Worm (Caenorhabditis elegans): ENCODE data around the gene nlp-3.

nlp-3 gene

ce11 chrX:13216802-13217201, 38.6 kb upstream of the nlp-3 start, which contains the start of gene R12H7.4:
Gene R12H7.4 (plus strand): TSS chrX:13217102.
- no peak for TF ChIP-seq ref-1 (GFP tag; conservative IDR thresholded peaks at IDR 0.05)
- TF ChIP-seq tab-1 (GFP tag; IDR thresholded peaks at IDR 0.05), result no peak
- TF ChIP-seq klf-2 (GFP tag; conservative IDR thresholded peaks at IDR 0.05), result no peak
- TF ChIP-seq ztf-23 (GFP tag; IDR thresholded peaks at IDR 0.05), result no peak
- no peak for TF ChIP-seq ztf-29 (GFP tag; IDR thresholded peaks at IDR 0.05)

ce11 chrX:13212528-13212927, 34.3 kb upstream of the nlp-3 start:
- TF ChIP-seq med-1 (GFP tag; optimal IDR thresholded peaks at IDR 0.05; ENCODE audit: insufficient read depth) (no peak), tab-1 (GFP tag; IDR thresholded peaks at IDR 0.05) (no peak), flt-1 (GFP tag; IDR thresholded peaks at IDR 0.05) (no peak), cog-1 (tag; optimal IDR thresholded peaks at IDR 0.05) (no peak), T22C8.4 (GFP tag; IDR thresholded peaks at IDR 0.05) (no peak), ztf-29 (GFP tag; IDR thresholded peaks at IDR 0.05) (no peak), ref-1 (GFP tag; conservative IDR thresholded peaks at IDR 0.05) (no peak), ztf-23 (GFP tag; IDR thresholded peaks at IDR 0.05) (no peak), klf-2 (GFP tag; conservative IDR thresholded peaks at IDR 0.05) (no peak)

ce11 chrX:13210478-13210877, 32.2 kb upstream of the nlp-3 start:
- TF ChIP-seq klf-2 (GFP tag; conservative IDR thresholded peaks at IDR 0.05) (no peak), ztf-29 (GFP tag; IDR thresholded peaks at IDR 0.05) (no peak), ref-1 (GFP tag; conservative IDR thresholded peaks at IDR 0.05) (no peak), T22C8.4 (GFP tag; IDR thresholded peaks at IDR 0.05) (no peak), ztf-23 (GFP tag; IDR thresholded peaks at IDR 0.05) (no peak), med-1 (GFP tag; optimal IDR thresholded peaks at IDR 0.05; ENCODE audit: insufficient read depth) (no peak), tab-1 (GFP tag; IDR thresholded peaks at IDR 0.05) (no peak), cog-1 (tag; optimal IDR thresholded peaks at IDR 0.05) (no peak), flt-1 (GFP tag; IDR thresholded peaks at IDR 0.05) (no peak)

DNA sequence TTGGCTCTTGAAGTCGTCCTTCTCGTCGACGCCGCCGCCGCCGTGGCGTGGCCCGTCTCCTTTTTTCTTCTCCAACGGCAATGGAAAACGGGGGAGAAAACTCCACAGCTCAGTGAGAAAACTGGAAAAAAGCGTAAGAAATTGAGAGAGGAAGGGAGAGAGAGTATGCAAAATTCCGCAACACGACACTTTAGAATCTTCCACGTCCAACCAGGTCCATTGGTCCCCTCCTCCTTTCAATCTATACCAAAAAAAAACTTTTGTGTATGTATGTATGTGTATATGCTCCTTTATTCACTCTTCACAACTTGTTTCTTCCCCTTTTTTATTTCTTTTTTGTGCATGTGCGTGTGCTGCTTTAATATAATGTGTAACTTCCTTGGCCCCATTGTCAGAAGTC, 30.8 kb upstream of the nlp-3 start:
- TF ChIP-seq flt-1 (GFP tag; IDR thresholded peaks at IDR 0.05) (no peak), ztf-23 (GFP tag; IDR thresholded peaks at IDR 0.05) (no peak), ref-1 (GFP tag; conservative IDR thresholded peaks at IDR 0.05) (no peak), tab-1 (GFP tag; IDR thresholded peaks at IDR 0.05) (no peak), med-1 (GFP tag; optimal IDR thresholded peaks at IDR 0.05; ENCODE audit: insufficient read depth) (no peak), klf-2 (GFP tag; conservative IDR thresholded peaks at IDR 0.05) (no peak), ztf-29 (GFP tag; IDR thresholded peaks at IDR 0.05) (no peak)

- no peak for TF ChIP-seq T22C8.4 (GFP tag; IDR thresholded peaks at IDR 0.05)
- no peak; the same call in 1 of the 2 replicates for TF ChIP-seq ztf-29 (GFP tag; IDR thresholded peaks at IDR 0.05)
- no peak for TF ChIP-seq tab-1 (GFP tag; IDR thresholded peaks at IDR 0.05)
- TF ChIP-seq flt-1 (GFP tag; IDR thresholded peaks at IDR 0.05), result no peak
- no peak for TF ChIP-seq ztf-23 (GFP tag; IDR thresholded peaks at IDR 0.05)
- no peak for TF ChIP-seq ref-1 (GFP tag; conservative IDR thresholded peaks at IDR 0.05)
Observed at ce11 chrX:13206911-13207310, 28.7 kb upstream of the nlp-3 start.

ce11 chrX:13206011-13206410, 27.8 kb upstream of the nlp-3 start:
- TF ChIP-seq cog-1 (tag; optimal IDR thresholded peaks at IDR 0.05), result no peak

DNA sequence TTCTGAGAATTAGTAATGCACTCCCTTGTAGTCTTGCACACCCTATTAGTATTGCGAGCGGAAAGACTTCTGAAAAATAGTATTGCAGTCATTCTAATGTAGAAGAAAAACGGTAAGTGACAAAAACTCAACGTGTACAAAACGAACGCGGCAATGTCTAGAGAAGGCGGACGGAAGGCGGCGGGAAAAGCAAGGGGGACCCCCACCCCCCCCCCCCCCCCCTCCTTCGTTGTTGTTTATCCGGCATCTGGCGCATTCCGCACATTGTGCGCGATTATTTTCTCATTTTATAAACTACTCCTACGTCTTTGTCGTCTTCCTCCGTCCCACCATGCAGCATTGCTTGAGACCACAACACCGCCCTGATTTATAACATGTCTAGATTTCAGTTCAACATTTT, 24.1 kb upstream of the nlp-3 start:
- no peak for TF ChIP-seq cog-1 (tag; optimal IDR thresholded peaks at IDR 0.05)
- no peak for TF ChIP-seq T22C8.4 (GFP tag; IDR thresholded peaks at IDR 0.05)
- no peak for TF ChIP-seq ztf-23 (GFP tag; IDR thresholded peaks at IDR 0.05)
- TF ChIP-seq ref-1 (GFP tag; conservative IDR thresholded peaks at IDR 0.05), result no peak
- no peak for TF ChIP-seq klf-2 (GFP tag; conservative IDR thresholded peaks at IDR 0.05)
- TF ChIP-seq med-1 (GFP tag; optimal IDR thresholded peaks at IDR 0.05; ENCODE audit: insufficient read depth), result no peak
- TF ChIP-seq tab-1 (GFP tag; IDR thresholded peaks at IDR 0.05), result no peak

DNA sequence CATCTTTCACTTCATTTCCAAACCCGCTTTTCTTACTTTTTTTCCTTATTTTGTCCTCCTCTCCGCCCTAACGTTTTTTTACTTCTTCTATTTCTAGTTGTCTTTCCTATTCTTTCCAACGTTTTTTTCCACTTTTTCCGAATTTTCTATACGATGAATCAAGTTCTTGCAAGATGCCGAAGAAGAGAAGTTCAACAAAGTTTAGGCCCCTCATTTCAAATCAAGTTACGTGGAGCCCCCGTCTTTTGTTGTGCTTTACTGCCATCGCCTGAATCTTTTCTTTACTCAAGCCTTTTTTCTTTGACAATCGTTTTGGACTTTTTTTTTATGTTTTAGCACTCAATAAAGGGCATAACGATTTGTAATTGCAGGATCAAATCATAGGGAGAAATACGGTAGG, 23.2 kb upstream of the nlp-3 start, which contains the start of gene unc-9:
Gene unc-9, plus strand, starts transcription at position 370 of the 400 bp plus-strand sequence.
- TF ChIP-seq med-1 (GFP tag; optimal IDR thresholded peaks at IDR 0.05; ENCODE audit: insufficient read depth) (no peak), ztf-29 (GFP tag; IDR thresholded peaks at IDR 0.05) (no peak), tab-1 (GFP tag; IDR thresholded peaks at IDR 0.05) (no peak), T22C8.4 (GFP tag; IDR thresholded peaks at IDR 0.05) (no peak), cog-1 (tag; optimal IDR thresholded peaks at IDR 0.05) (no peak), flt-1 (GFP tag; IDR thresholded peaks at IDR 0.05) (no peak), ztf-23 (GFP tag; IDR thresholded peaks at IDR 0.05) (no peak), ref-1 (GFP tag; conservative IDR thresholded peaks at IDR 0.05) (no peak), klf-2 (GFP tag; conservative IDR thresholded peaks at IDR 0.05) (no peak)

ce11 chrX:13200312-13200711, 22.1 kb upstream of the nlp-3 start:
- TF ChIP-seq T22C8.4 (GFP tag; IDR thresholded peaks at IDR 0.05), result no peak
- no peak for TF ChIP-seq ref-1 (GFP tag; conservative IDR thresholded peaks at IDR 0.05)
- no peak for TF ChIP-seq med-1 (GFP tag; optimal IDR thresholded peaks at IDR 0.05; ENCODE audit: insufficient read depth)
- TF ChIP-seq ztf-29 (GFP tag; IDR thresholded peaks at IDR 0.05), result no peak
- no peak for TF ChIP-seq cog-1 (tag; optimal IDR thresholded peaks at IDR 0.05)
- no peak for TF ChIP-seq klf-2 (GFP tag; conservative IDR thresholded peaks at IDR 0.05)
- no peak for TF ChIP-seq ztf-23 (GFP tag; IDR thresholded peaks at IDR 0.05)
- no peak for TF ChIP-seq flt-1 (GFP tag; IDR thresholded peaks at IDR 0.05)
- no peak for TF ChIP-seq tab-1 (GFP tag; IDR thresholded peaks at IDR 0.05)

- no peak for TF ChIP-seq med-1 (GFP tag; optimal IDR thresholded peaks at IDR 0.05; ENCODE audit: insufficient read depth)
- TF ChIP-seq tab-1 (GFP tag; IDR thresholded peaks at IDR 0.05), result no peak
- TF ChIP-seq ztf-23 (GFP tag; IDR thresholded peaks at IDR 0.05), result no peak
- no peak for TF ChIP-seq T22C8.4 (GFP tag; IDR thresholded peaks at IDR 0.05)
- no peak for TF ChIP-seq klf-2 (GFP tag; conservative IDR thresholded peaks at IDR 0.05)
- TF ChIP-seq ref-1 (GFP tag; conservative IDR thresholded peaks at IDR 0.05), result no peak
- TF ChIP-seq ztf-29 (GFP tag; IDR thresholded peaks at IDR 0.05), result no peak
- TF ChIP-seq flt-1 (GFP tag; IDR thresholded peaks at IDR 0.05), result no peak
- TF ChIP-seq cog-1 (tag; optimal IDR thresholded peaks at IDR 0.05), result no peak
Observed at ce11 chrX:13198134-13198533, 19.9 kb upstream of the nlp-3 start.
